Worm (Caenorhabditis elegans): ENCODE results near the gene his-72.

- no peak for TF ChIP-seq W03F9.2 (tag; optimal IDR thresholded peaks at IDR 0.05)
- TF ChIP-seq dao-5 (tag; optimal IDR thresholded peaks at IDR 0.05) = no peak
- no peak for TF ChIP-seq him-1 (tag; optimal IDR thresholded peaks at IDR 0.05)
Observed at ce11 chrIII:12366989-12367557, 1.8 kb downstream of the his-72 start, which contains the start of gene Y75B8A.33.

All from whole organism, L4/young adult.